Fruit fly (Drosophila melanogaster) whole organism, wandering third instar larva: ENCODE measurements around the gene crn.

Experiments used
- Abd-B ChIP-seq: fragments of >200 bp; optimal IDR thresholded peaks from 2 replicates; lab custom pipeline; 2017; ENCODE audit warnings: missing biosample characterization, missing genetic modification characterization
- CG32264 ChIP-seq: fragments of 200-800 bp; sonication (Bioruptor generic); optimal IDR thresholded peaks from 2 replicates; lab custom pipeline; 2016; ENCODE audit warnings: missing biosample characterization, missing genetic modification characterization
- CG9705 ChIP-seq: fragments of 200-800 bp; sonication (Bioruptor generic); optimal IDR thresholded peaks from 2 replicates; lab custom pipeline; 2018; ENCODE audit warnings: missing biosample characterization, mild to moderate bottlenecking, missing genetic modification characterization
- CrebA ChIP-seq: fragments of 200-800 bp; sonication (Bioruptor generic); optimal IDR thresholded peaks from 2 replicates; lab custom pipeline; 2016; ENCODE audit warnings: missing biosample characterization, mild to moderate bottlenecking, missing genetic modification characterization, borderline replicate concordance
- Dfd ChIP-seq: fragments of >200 bp; optimal IDR thresholded peaks from 2 replicates; lab custom pipeline; 2017; ENCODE audit warnings: missing biosample characterization, missing genetic modification characterization
- Dif ChIP-seq: fragments of 200-275, 200-300 bp; sonication (Bioruptor generic); optimal IDR thresholded peaks from 2 replicates; lab custom pipeline; 2018; ENCODE audit warnings: missing biosample characterization, missing genetic modification characterization; ENCODE audit not compliant: partially characterized antibody
- GATAd ChIP-seq: sonication (Bioruptor generic); optimal IDR thresholded peaks from 2 replicates; lab custom pipeline; 2016; ENCODE audit warnings: missing biosample characterization, missing genetic modification characterization
- HLH106 ChIP-seq: fragments of 200-800 bp; optimal IDR thresholded peaks from 3 replicates; lab custom pipeline; 2019; ENCODE audit warnings: missing biosample characterization, mild to moderate bottlenecking, missing genetic modification characterization, moderate library complexity
- Hnf4 ChIP-seq: fragments of 200-800 bp; sonication (Bioruptor generic); optimal IDR thresholded peaks from 2 replicates; lab custom pipeline; 2016; ENCODE audit warnings: missing biosample characterization, mild to moderate bottlenecking, missing genetic modification characterization
- Hr78 ChIP-seq: fragments of >200 bp; optimal IDR thresholded peaks from 2 replicates; lab custom pipeline; 2017; ENCODE audit warnings: missing biosample characterization, missing genetic modification characterization
- Hr83 ChIP-seq: fragments of 200-300 bp; sonication (Bioruptor generic); optimal IDR thresholded peaks from 2 replicates; lab custom pipeline; 2016; ENCODE audit warnings: missing biosample characterization, mild to moderate bottlenecking, missing genetic modification characterization, moderate library complexity; ENCODE audit not compliant: poor library complexity, severe bottlenecking
- Jra ChIP-seq: sonication (Bioruptor generic); optimal IDR thresholded peaks from 2 replicates; lab custom pipeline; 2016; ENCODE audit warnings: missing biosample characterization, missing genetic modification characterization
- Mio ChIP-seq: sonication (Bioruptor generic); optimal IDR thresholded peaks from 2 replicates; lab custom pipeline; 2016; ENCODE audit warnings: missing biosample characterization, missing genetic modification characterization
- Myc ChIP-seq: fragments of >200 bp; optimal IDR thresholded peaks from 2 replicates; lab custom pipeline; 2017
- N ChIP-seq: fragments of >200 bp; optimal IDR thresholded peaks from 2 replicates; lab custom pipeline; 2018; ENCODE audit warnings: missing biosample characterization, missing external identifiers, missing genetic modification characterization
- OdsH ChIP-seq: fragments of 200-800 bp; sonication (Bioruptor generic); optimal IDR thresholded peaks from 2 replicates; lab custom pipeline; 2016; ENCODE audit warnings: missing biosample characterization, mild to moderate bottlenecking, missing genetic modification characterization
- Rel ChIP-seq, 2 experiments: fragments of 200-800 bp; sonication (Bioruptor generic) in 1 of 2; optimal IDR thresholded peaks; 2 replicates in 1 of 2; 3 replicates in 1 of 2; lab custom pipeline; 2016 to 2019; ENCODE audit warnings: mild to moderate bottlenecking in 2 of 2, missing biosample characterization in 2 of 2, missing genetic modification characterization in 2 of 2, moderate library complexity in 1 of 2
- Sp1 ChIP-seq: fragments of 200-800 bp; sonication (Bioruptor generic); optimal IDR thresholded peaks from 3 replicates; lab custom pipeline; 2019; ENCODE audit warnings: missing biosample characterization, mild to moderate bottlenecking, missing genetic modification characterization, moderate library complexity
- Vsx2 ChIP-seq: fragments of 200-300, 225-300 bp; sonication (Bioruptor generic); optimal IDR thresholded peaks from 2 replicates; lab custom pipeline; 2018; ENCODE audit warnings: missing biosample characterization, missing genetic modification characterization; ENCODE audit not compliant: partially characterized antibody
- br ChIP-seq: fragments of 200-800 bp; sonication (Bioruptor generic); optimal IDR thresholded peaks from 2 replicates; lab custom pipeline; 2016; ENCODE audit warnings: missing biosample characterization, missing genetic modification characterization
- brk ChIP-seq: fragments of 200-800 bp; sonication (Bioruptor generic); optimal IDR thresholded peaks from 2 replicates; lab custom pipeline; 2016; ENCODE audit warnings: missing biosample characterization, mild to moderate bottlenecking, missing genetic modification characterization
- dl ChIP-seq, 2 experiments: fragments of 175-275, 200-275 bp in 1 of 2; fragments of 200-275 bp in 1 of 2; sonication (Bioruptor generic); optimal IDR thresholded peaks; lab custom pipeline; 2018; ENCODE audit warnings: mild to moderate bottlenecking in 2 of 2, missing biosample characterization in 2 of 2, missing genetic modification characterization in 2 of 2, moderate library complexity in 2 of 2; ENCODE audit not compliant: partially characterized antibody in 2 of 2, insufficient read depth in 1 of 2
- dmrt93B ChIP-seq: fragments of 200-800 bp; sonication (Bioruptor generic); optimal IDR thresholded peaks from 2 replicates; lab custom pipeline; 2018; ENCODE audit warnings: missing biosample characterization, mild to moderate bottlenecking, missing genetic modification characterization
- dsf ChIP-seq: sonication (Bioruptor generic); optimal IDR thresholded peaks from 2 replicates; lab custom pipeline; 2016; ENCODE audit warnings: missing biosample characterization, missing genetic modification characterization, borderline replicate concordance
- ey ChIP-seq: fragments of 200-800 bp; sonication (Bioruptor generic); optimal IDR thresholded peaks from 2 replicates; lab custom pipeline; 2016; ENCODE audit warnings: missing biosample characterization, missing genetic modification characterization
- foxo ChIP-seq, 2 experiments: fragments of 200-800 bp; sonication (Bioruptor generic); optimal IDR thresholded peaks; 2 replicates in 1 of 2; 3 replicates in 1 of 2; lab custom pipeline; 2016 to 2017; ENCODE audit warnings: missing biosample characterization in 2 of 2, missing genetic modification characterization in 2 of 2
- fru ChIP-seq: fragments of 200-800 bp; sonication (Bioruptor generic); optimal IDR thresholded peaks from 3 replicates; lab custom pipeline; 2016; ENCODE audit warnings: missing biosample characterization, mild to moderate bottlenecking, missing genetic modification characterization
- h ChIP-seq: fragments of 200-800 bp; sonication (Bioruptor generic); optimal IDR thresholded peaks from 3 replicates; lab custom pipeline; 2016; ENCODE audit warnings: missing biosample characterization, mild to moderate bottlenecking, missing genetic modification characterization
- jim ChIP-seq: fragments of 175-275, 200-325 bp; sonication (Bioruptor generic); optimal IDR thresholded peaks from 2 replicates; lab custom pipeline; 2016; ENCODE audit warnings: missing biosample characterization, mild to moderate bottlenecking, missing genetic modification characterization
- lola ChIP-seq: fragments of >200 bp; optimal IDR thresholded peaks from 2 replicates; lab custom pipeline; 2017; ENCODE audit warnings: missing biosample characterization, missing genetic modification characterization
- pan ChIP-seq: fragments of >200 bp; optimal IDR thresholded peaks from 2 replicates; lab custom pipeline; 2017
- psq ChIP-seq: fragments of 200-800 bp; sonication (Bioruptor generic); optimal IDR thresholded peaks from 3 replicates; lab custom pipeline; 2017; ENCODE audit warnings: missing biosample characterization, mild to moderate bottlenecking, missing genetic modification characterization, moderate library complexity
- rgr ChIP-seq: fragments of 200-800 bp; sonication (Bioruptor generic); optimal IDR thresholded peaks from 3 replicates; lab custom pipeline; 2016; ENCODE audit warnings: missing biosample characterization, mild to moderate bottlenecking, missing genetic modification characterization
- sage ChIP-seq: fragments of 200-800 bp; sonication (Bioruptor generic); optimal IDR thresholded peaks from 2 replicates; lab custom pipeline; 2016; ENCODE audit warnings: missing biosample characterization, mild to moderate bottlenecking, missing genetic modification characterization
- sv ChIP-seq: fragments of 200-800 bp; sonication (Bioruptor generic); optimal IDR thresholded peaks from 3 replicates; lab custom pipeline; 2016; ENCODE audit warnings: missing biosample characterization, missing genetic modification characterization
- tai ChIP-seq: sonication (Bioruptor generic); optimal IDR thresholded peaks from 2 replicates; lab custom pipeline; 2016; ENCODE audit warnings: missing biosample characterization, missing genetic modification characterization
- usp ChIP-seq: fragments of >200 bp; optimal IDR thresholded peaks from 2 replicates; lab custom pipeline; 2017; ENCODE audit warnings: missing biosample characterization, missing genetic modification characterization
- woc ChIP-seq: sonication (Bioruptor generic); optimal IDR thresholded peaks from 2 replicates; lab custom pipeline; 2016; ENCODE audit warnings: missing biosample characterization, mild to moderate bottlenecking, missing genetic modification characterization

Gene crn

DNA sequence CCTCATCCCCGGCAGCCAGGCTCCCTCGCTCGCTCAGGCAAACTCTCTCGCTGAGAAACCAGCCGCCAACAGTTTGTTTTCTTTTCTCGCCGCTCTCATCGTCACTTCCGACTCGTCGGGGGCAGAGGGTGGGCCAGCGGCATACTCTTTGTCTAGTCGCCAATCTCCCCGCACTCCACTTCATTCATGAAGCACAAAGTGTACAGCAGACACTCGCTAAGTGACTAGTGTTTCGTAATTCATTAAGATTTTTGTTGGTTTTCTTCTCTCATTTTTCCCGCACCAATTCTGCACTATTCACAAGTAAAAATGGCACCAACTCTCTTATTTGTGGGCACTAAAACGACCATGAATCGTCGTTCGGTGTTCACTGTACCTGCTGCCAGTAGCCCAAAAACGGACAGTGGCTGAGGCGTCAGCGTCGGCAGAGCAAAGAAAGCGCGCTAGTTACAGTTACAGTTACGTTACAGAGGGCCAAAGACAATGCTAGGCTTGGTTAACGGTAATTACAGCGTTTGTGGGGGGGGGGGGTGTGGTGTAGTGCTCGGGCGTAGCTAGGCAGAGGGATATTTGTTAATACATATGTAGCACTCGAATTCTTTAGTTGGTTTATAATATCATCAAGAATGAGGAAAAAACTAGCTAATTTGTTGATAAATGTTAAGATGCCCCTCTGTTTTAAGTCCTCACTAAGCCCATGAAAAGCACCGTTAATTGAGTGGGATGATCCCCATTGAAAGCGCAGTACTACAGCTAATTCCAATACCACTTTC, 47.8 kb upstream of the crn start:
- TF ChIP-seq Rel (GFP tag; optimal IDR thresholded peaks at IDR 0.05; lab: Kevin White, UChicago) (no peak), Rel (tag; optimal IDR thresholded peaks at IDR 0.05; lab: Kevin White, UChicago) (peak; percentile 35), GATAd (GFP tag; lab: Kevin White, UChicago) (no peak), CG32264 (GFP tag; lab: Kevin White, UChicago) (peak; percentile 72), Hnf4 (GFP tag; lab: Kevin White, UChicago) (peak; percentile 85), Dif (no peak), sv (GFP tag; lab: Kevin White, UChicago) (peak; percentile 97), fru (GFP tag; lab: Kevin White, UChicago) (peak; percentile 93), Mio (GFP tag; lab: Kevin White, UChicago) (peak; percentile 62), br (GFP tag; lab: Kevin White, UChicago) (peak; percentile 91), dmrt93B (GFP tag; lab: Kevin White, UChicago) (peak; percentile 76), CG9705 (GFP tag; lab: Kevin White, UChicago) (no peak), woc (peak; percentile 37), jim (GFP tag; lab: Kevin White, UChicago) (no peak), HLH106 (tag; lab: Kevin White, UChicago) (peak; percentile 84), tai (GFP tag; lab: Kevin White, UChicago) (peak; percentile 69), OdsH (GFP tag; lab: Kevin White, UChicago) (peak; percentile 81), ey (GFP tag; lab: Kevin White, UChicago) (peak; percentile 93), h (peak; percentile 94), rgr (GFP tag; lab: Kevin White, UChicago) (peak; percentile 89), N (no peak), Sp1 (GFP tag; lab: Kevin White, UChicago) (peak; percentile 81), sage (GFP tag; lab: Kevin White, UChicago) (peak; percentile 57), psq (GFP tag; lab: Kevin White, UChicago) (peak; percentile 71), Jra (peak; percentile 24), foxo (GFP tag; optimal IDR thresholded peaks at IDR 0.05; lab: Kevin White, UChicago) (peak; percentile 42 to 91)
- TF ChIP-seq, all 38 proteins: peak for 20

dm6 chrX:2296230-2297044, 46.7 kb upstream of the crn start:
- TF ChIP-seq br (GFP tag; lab: Kevin White, UChicago) = peak; percentile 95
- TF ChIP-seq usp = peak; percentile 16
- TF ChIP-seq Hr83 = peak; percentile 71
- TF ChIP-seq lola (GFP tag; lab: Kevin White, UChicago) = no peak
- peak; percentile 96 for TF ChIP-seq CG9705 (GFP tag; lab: Kevin White, UChicago)
- TF ChIP-seq Abd-B (GFP tag; lab: Kevin White, UChicago) = no peak
- TF ChIP-seq GATAd (GFP tag; lab: Kevin White, UChicago) = no peak
- peak; percentile 97 for TF ChIP-seq woc
- TF ChIP-seq rgr (GFP tag; lab: Kevin White, UChicago) = peak; percentile 89
- TF ChIP-seq CrebA = peak; percentile 53
- TF ChIP-seq HLH106 (tag; lab: Kevin White, UChicago) = peak; percentile 95
- no peak for TF ChIP-seq jim (GFP tag; lab: Kevin White, UChicago)
- TF ChIP-seq Vsx2 = no peak
- TF ChIP-seq Mio (GFP tag; lab: Kevin White, UChicago) = peak; percentile 48
- TF ChIP-seq Dif = peak; percentile 52
- TF ChIP-seq pan (lab: Kevin White, UChicago) = no peak
- TF ChIP-seq Rel (GFP tag; optimal IDR thresholded peaks at IDR 0.05; lab: Kevin White, UChicago) = peak; percentile 19
- TF ChIP-seq Rel (tag; optimal IDR thresholded peaks at IDR 0.05; lab: Kevin White, UChicago) = peak; percentile 79
- peak; percentile 91 for TF ChIP-seq OdsH (GFP tag; lab: Kevin White, UChicago)
- peak; percentile 97 for TF ChIP-seq Sp1 (GFP tag; lab: Kevin White, UChicago)
- peak; percentile 81 for TF ChIP-seq Jra
- TF ChIP-seq sage (GFP tag; lab: Kevin White, UChicago) = no peak
- peak; percentile 81 for TF ChIP-seq sv (GFP tag; lab: Kevin White, UChicago)
- TF ChIP-seq ey (GFP tag; lab: Kevin White, UChicago) = peak; percentile 95
- TF ChIP-seq tai (GFP tag; lab: Kevin White, UChicago) = peak; percentile 78
- peak; percentile 96 for TF ChIP-seq dmrt93B (GFP tag; lab: Kevin White, UChicago)
- no peak for TF ChIP-seq brk (GFP tag; lab: Kevin White, UChicago)
- TF ChIP-seq Hr78 (GFP tag; lab: Kevin White, UChicago) = no peak
- peak; percentile 97 for TF ChIP-seq fru (GFP tag; lab: Kevin White, UChicago)
- peak; percentile 49 for TF ChIP-seq Hnf4 (GFP tag; lab: Kevin White, UChicago)
- TF ChIP-seq psq (GFP tag; lab: Kevin White, UChicago) = peak; percentile 89
- peak; percentile 80 to 95 for TF ChIP-seq foxo (GFP tag; optimal IDR thresholded peaks at IDR 0.05; lab: Kevin White, UChicago)
- peak; percentile 83 for TF ChIP-seq CG32264 (GFP tag; lab: Kevin White, UChicago)
- TF ChIP-seq dsf (GFP tag; lab: Kevin White, UChicago) = no peak
- TF ChIP-seq N = no peak
- TF ChIP-seq dl (GFP tag; optimal IDR thresholded peaks at IDR 0.05; lab: Kevin White, UChicago; ENCODE audit: insufficient read depth in 1 of 2, partially characterized antibody in 2 of 2) = peak in 1 of 2 experiments; percentile 46
- TF ChIP-seq Myc (lab: Kevin White, UChicago) = no peak
- peak; percentile 92 for TF ChIP-seq h
- TF ChIP-seq Dfd (GFP tag; lab: Kevin White, UChicago) = no peak
- TF ChIP-seq, all 38 proteins: peak for 25
